Fruit fly (Drosophila melanogaster) whole organism, embryonic: ENCODE results near the gene Cby.

Experiments used
- Aef1 ChIP-seq: fragments of 200-800 bp; sonication (Bioruptor generic); IDR thresholded peaks from 3 replicates; pipeline ENCODE4 v1.3.6; 2022; ENCODE audit warnings: missing biosample characterization, missing genetic modification characterization
- Awh ChIP-seq: fragments of 200-800 bp; sonication (Bioruptor generic); IDR thresholded peaks from 2 replicates; pipeline ENCODE4, ENCODE4 v1.3.6; 2022; ENCODE audit warnings: missing biosample characterization, missing genetic modification characterization
- CG11504 ChIP-seq: fragments of 200-800 bp; sonication (Bioruptor generic); optimal IDR thresholded peaks from 3 replicates; lab custom pipeline; 2019; ENCODE audit warnings: missing biosample characterization, mild to moderate bottlenecking, missing genetic modification characterization, moderate library complexity
- CG14710 ChIP-seq: fragments of 200-800 bp; sonication (Bioruptor generic); optimal IDR thresholded peaks from 3 replicates; lab custom pipeline; 2019; ENCODE audit warnings: missing biosample characterization, mild to moderate bottlenecking, missing genetic modification characterization, moderate library complexity
- CG15073 ChIP-seq: fragments of 200-800 bp; sonication (Bioruptor generic); optimal IDR thresholded peaks from 2 replicates; lab custom pipeline; 2016; ENCODE audit warnings: missing biosample characterization, missing genetic modification characterization
- CG1647 ChIP-seq: fragments of 200-800 bp; sonication (Bioruptor generic); optimal IDR thresholded peaks from 3 replicates; lab custom pipeline; 2016; ENCODE audit warnings: missing biosample characterization, missing genetic modification characterization
- CG16779 ChIP-seq: fragments of 200-800 bp; sonication (Bioruptor generic); IDR thresholded peaks from 2 replicates; pipeline ENCODE4 v1.3.6; 2022; ENCODE audit warnings: missing biosample characterization, missing genetic modification characterization
- CG18599 ChIP-seq: fragments of 200-800 bp; sonication (Bioruptor generic); optimal IDR thresholded peaks from 3 replicates; lab custom pipeline; 2017; ENCODE audit warnings: missing biosample characterization, missing genetic modification characterization, mild to moderate bottlenecking, moderate library complexity, missing genetic modification reagents
- CG18619 ChIP-seq: fragments of 200-800 bp; sonication (Bioruptor generic); optimal IDR thresholded peaks from 3 replicates; lab custom pipeline; 2017; ENCODE audit warnings: missing biosample characterization, mild to moderate bottlenecking, missing genetic modification characterization
- CG2120 ChIP-seq: fragments of 200-800 bp; sonication (Bioruptor generic); optimal IDR thresholded peaks from 3 replicates; lab custom pipeline; 2016; ENCODE audit warnings: missing biosample characterization, missing genetic modification characterization
- CG3065 ChIP-seq: fragments of 200-800 bp; sonication (Bioruptor generic); optimal IDR thresholded peaks from 2 replicates; lab custom pipeline; 2016; ENCODE audit warnings: missing biosample characterization, missing genetic modification characterization
- CG3163 ChIP-seq: fragments of 200-800 bp; sonication (Bioruptor generic); optimal IDR thresholded peaks from 3 replicates; lab custom pipeline; 2016; ENCODE audit warnings: missing biosample characterization, missing genetic modification characterization
- CG4730 ChIP-seq: fragments of 200-800 bp; sonication (Bioruptor generic); IDR thresholded peaks from 2 replicates; pipeline ENCODE4 v1.3.6; 2022; ENCODE audit warnings: missing biosample characterization, missing genetic modification characterization
- CG6813 ChIP-seq: fragments of 200-800 bp; sonication (Bioruptor generic); optimal IDR thresholded peaks from 2 replicates; lab custom pipeline; 2017; ENCODE audit warnings: missing biosample characterization, missing genetic modification characterization, mild to moderate bottlenecking, moderate library complexity, missing genetic modification reagents
- CG7357 ChIP-seq: fragments of 200-800 bp; sonication (Bioruptor generic); IDR thresholded peaks from 3 replicates; pipeline ENCODE4 v1.3.6; 2022; ENCODE audit warnings: missing biosample characterization, missing genetic modification characterization
- CG7928 ChIP-seq: fragments of 200-800 bp; sonication (Bioruptor generic); optimal IDR thresholded peaks from 2 replicates; lab custom pipeline; 2017; ENCODE audit warnings: missing biosample characterization, mild to moderate bottlenecking, missing genetic modification characterization
- CG8944 ChIP-seq: fragments of 200-800 bp; sonication (Bioruptor generic); optimal IDR thresholded peaks from 3 replicates; lab custom pipeline; 2016; ENCODE audit warnings: missing biosample characterization, missing genetic modification characterization
- CG9797 ChIP-seq: fragments of 200-800 bp; sonication (Bioruptor generic); optimal IDR thresholded peaks from 3 replicates; lab custom pipeline; 2018; ENCODE audit warnings: missing biosample characterization, mild to moderate bottlenecking, missing genetic modification characterization
- CG9817 ChIP-seq: fragments of 200-800 bp; sonication (Bioruptor generic); optimal IDR thresholded peaks from 2 replicates; lab custom pipeline; 2018; ENCODE audit warnings: missing biosample characterization, mild to moderate bottlenecking, missing genetic modification characterization, moderate library complexity
- CG9876 ChIP-seq: fragments of 200-800 bp; sonication (Bioruptor generic); optimal IDR thresholded peaks from 2 replicates; lab custom pipeline; 2016; ENCODE audit warnings: missing biosample characterization, missing genetic modification characterization
- CoRest ChIP-seq: fragments of 200-800 bp; sonication (Bioruptor generic); optimal IDR thresholded peaks from 3 replicates; lab custom pipeline; 2018; ENCODE audit warnings: missing biosample characterization, mild to moderate bottlenecking, missing genetic modification characterization, moderate library complexity
- D19B ChIP-seq: fragments of 200-800 bp; sonication (Bioruptor generic); optimal IDR thresholded peaks from 2 replicates; lab custom pipeline; 2017; ENCODE audit warnings: missing biosample characterization, mild to moderate bottlenecking, missing genetic modification characterization
- Dip2 ChIP-seq: fragments of 200-800 bp; sonication (Bioruptor generic); IDR thresholded peaks from 2 replicates; pipeline ENCODE4 v1.3.6; 2022; ENCODE audit warnings: missing biosample characterization, missing genetic modification characterization
- Dref ChIP-seq: fragments of 200-800 bp; sonication (Bioruptor generic); IDR thresholded peaks from 2 replicates; pipeline ENCODE4 v1.3.6; 2022; ENCODE audit warnings: missing biosample characterization, missing genetic modification characterization
- Hand ChIP-seq: fragments of 200-800 bp; sonication (Bioruptor generic); optimal IDR thresholded peaks from 2 replicates; lab custom pipeline; 2017; ENCODE audit warnings: mild to moderate bottlenecking, missing biosample characterization, missing genetic modification reagents, missing genetic modification characterization
- HmgZ ChIP-seq: fragments of 200-800 bp; sonication (Bioruptor generic); optimal IDR thresholded peaks from 2 replicates; lab custom pipeline; 2018; ENCODE audit warnings: missing biosample characterization, mild to moderate bottlenecking, missing genetic modification characterization
- Hr51 ChIP-seq, 2 experiments: fragments of 200-800 bp; sonication (Bioruptor generic); optimal IDR thresholded peaks; 2 replicates in 1 of 2; 3 replicates in 1 of 2; lab custom pipeline; 2016 to 2018; ENCODE audit warnings: missing biosample characterization in 2 of 2, missing genetic modification characterization in 2 of 2, mild to moderate bottlenecking in 1 of 2, moderate library complexity in 1 of 2
- Lpt ChIP-seq: fragments of >200 bp; optimal IDR thresholded peaks from 2 replicates; lab custom pipeline; 2018; ENCODE audit warnings: missing biosample characterization, missing genetic modification characterization
- NFAT ChIP-seq: fragments of 200-800 bp; sonication (Bioruptor generic); IDR thresholded peaks from 2 replicates; pipeline ENCODE4 v1.3.6; 2022; ENCODE audit warnings: missing biosample characterization, missing genetic modification characterization
- Oaz ChIP-seq: fragments of 200-800 bp; sonication (Bioruptor generic); IDR thresholded peaks from 2 replicates; pipeline ENCODE4 v1.3.6; 2022; ENCODE audit warnings: missing biosample characterization, missing genetic modification characterization
- Sox102F ChIP-seq: fragments of 200-800 bp; sonication (Bioruptor generic); optimal IDR thresholded peaks from 2 replicates; lab custom pipeline; 2018; ENCODE audit warnings: missing biosample characterization, mild to moderate bottlenecking, missing genetic modification characterization, moderate library complexity
- Taf1 ChIP-seq: fragments of 200-800 bp; sonication (Bioruptor generic); IDR thresholded peaks from 2 replicates; pipeline ENCODE4 v1.3.6; 2022; ENCODE audit warnings: missing biosample characterization, missing genetic modification characterization
- abd-A ChIP-seq: fragments of 200-800 bp; sonication (Bioruptor generic); optimal IDR thresholded peaks from 3 replicates; lab custom pipeline; 2019; ENCODE audit warnings: missing biosample characterization, mild to moderate bottlenecking, missing genetic modification characterization, moderate library complexity
- ash1 ChIP-seq: fragments of 200-800 bp; sonication (Bioruptor generic); optimal IDR thresholded peaks from 2 replicates; lab custom pipeline; 2018; ENCODE audit warnings: missing biosample characterization, mild to moderate bottlenecking, missing genetic modification characterization
- cas ChIP-seq: fragments of 200-800 bp; sonication (Bioruptor generic); IDR thresholded peaks from 2 replicates; pipeline ENCODE4 v1.3.6; 2022; ENCODE audit warnings: missing biosample characterization, missing genetic modification characterization
- da ChIP-seq: fragments of 200-800 bp; sonication (Bioruptor generic); optimal IDR thresholded peaks from 2 replicates; lab custom pipeline; 2016; ENCODE audit warnings: missing biosample characterization, missing genetic modification characterization
- dan ChIP-seq: fragments of 200-800 bp; sonication (Bioruptor generic); IDR thresholded peaks from 2 replicates; pipeline ENCODE4 v1.3.6; 2022; ENCODE audit warnings: missing biosample characterization, missing genetic modification characterization
- lola ChIP-seq, 3 experiments: fragments of >200 bp in 2 of 3; fragments of 200-800 bp in 1 of 3; sonication (Bioruptor generic) in 1 of 3; optimal IDR thresholded peaks; 2 replicates each; lab custom pipeline; 2017 to 2019; ENCODE audit warnings: missing biosample characterization in 3 of 3, missing genetic modification characterization in 3 of 3, mild to moderate bottlenecking in 1 of 3, moderate library complexity in 1 of 3
- onecut ChIP-seq: fragments of 200-800 bp; sonication (Bioruptor generic); IDR thresholded peaks from 2 replicates; pipeline ENCODE4 v1.3.6; 2022; ENCODE audit warnings: missing biosample characterization, missing genetic modification characterization
- pfk ChIP-seq: fragments of 200-800 bp; sonication (Bioruptor generic); optimal IDR thresholded peaks from 2 replicates; lab custom pipeline; 2018; ENCODE audit warnings: missing biosample characterization, mild to moderate bottlenecking, missing genetic modification characterization, moderate library complexity
- pros ChIP-seq: fragments of 200-800 bp; sonication (Bioruptor generic); optimal IDR thresholded peaks from 3 replicates; lab custom pipeline; 2019; ENCODE audit warnings: missing biosample characterization, mild to moderate bottlenecking, missing genetic modification characterization, moderate library complexity
- sens-2 ChIP-seq: fragments of 200-800 bp; sonication (Bioruptor generic); IDR thresholded peaks from 2 replicates; pipeline ENCODE4 v1.3.6; 2022; ENCODE audit warnings: missing biosample characterization, missing genetic modification characterization
- shn ChIP-seq: fragments of 200-800 bp; sonication (Bioruptor generic); optimal IDR thresholded peaks from 3 replicates; lab custom pipeline; 2016; ENCODE audit warnings: missing biosample characterization, missing genetic modification characterization
- so ChIP-seq: fragments of 200-800 bp; sonication (Bioruptor generic); IDR thresholded peaks from 3 replicates; pipeline ENCODE4 v1.3.6; 2022; ENCODE audit warnings: missing biosample characterization, missing genetic modification characterization
- ttk ChIP-seq: fragments of 200-800 bp; sonication (Bioruptor generic); IDR thresholded peaks from 2 replicates; pipeline ENCODE4 v2.1.2; 2022; ENCODE audit warnings: missing biosample characterization, missing genetic modification characterization
- unc-4 ChIP-seq: fragments of 200-800 bp; sonication (Bioruptor generic); IDR thresholded peaks from 2 replicates; pipeline ENCODE4 v1.3.6; 2022; ENCODE audit warnings: missing biosample characterization, missing genetic modification characterization; ENCODE audit not compliant: partially characterized antibody
- z ChIP-seq: fragments of 200-800 bp; sonication (Bioruptor generic); IDR thresholded peaks from 3 replicates; pipeline ENCODE4 v1.3.6; 2022; ENCODE audit warnings: missing biosample characterization, missing genetic modification characterization
- zen2 ChIP-seq: fragments of 200-800 bp; sonication (Bioruptor generic); IDR thresholded peaks from 3 replicates; pipeline ENCODE4 v1.3.6; 2022; ENCODE audit warnings: missing biosample characterization, missing genetic modification characterization; ENCODE audit not compliant: partially characterized antibody
- zfh2 ChIP-seq: fragments of 200-800 bp; sonication (Bioruptor generic); optimal IDR thresholded peaks from 2 replicates; lab custom pipeline; 2016; ENCODE audit warnings: missing biosample characterization, missing genetic modification characterization

Cby gene

DNA sequence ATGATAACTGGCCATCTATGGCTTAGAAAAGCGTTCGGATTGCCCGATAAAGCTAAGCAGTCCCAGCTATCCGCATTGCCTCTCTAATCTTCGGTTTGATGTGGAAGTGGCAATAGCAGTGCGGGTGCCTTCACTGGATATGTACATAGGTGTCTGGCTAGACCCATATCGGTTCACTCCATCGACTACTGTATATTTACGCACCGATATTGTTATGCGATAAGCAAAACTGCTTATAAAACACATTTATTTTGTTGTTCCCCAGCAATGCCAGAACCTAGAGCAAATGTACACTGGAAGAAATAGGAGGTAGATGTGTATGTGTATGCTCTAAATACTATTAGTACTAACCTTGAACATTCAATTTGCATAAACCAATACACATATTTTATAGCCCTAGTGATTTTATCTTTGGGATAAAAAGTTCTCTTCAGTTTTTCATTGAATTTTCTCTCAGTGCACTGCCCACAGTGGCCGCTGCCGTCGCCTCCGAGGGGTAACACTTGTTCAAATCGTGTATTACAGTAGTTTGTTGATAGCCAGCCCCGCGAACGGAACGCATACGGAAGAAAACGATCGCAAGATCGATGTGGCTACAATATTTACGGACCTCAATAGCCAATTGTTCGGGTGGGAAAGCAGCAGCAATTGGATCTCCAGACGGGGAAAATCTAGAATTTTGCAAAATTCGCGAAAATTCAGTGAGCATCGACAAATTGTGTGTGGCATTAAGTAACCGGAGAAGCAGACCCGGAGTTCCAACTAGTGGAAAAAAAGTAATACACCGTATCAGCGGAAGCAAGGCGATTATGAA is 2.6 kb downstream of the Cby start, which contains the start of gene CG31431 (continued):
- TF ChIP-seq CG18619 (peak; percentile 95), CG1647 (peak; percentile 95), CG3065 (peak; percentile 92), CG7928 (GFP tag; lab: Kevin White, UChicago) (peak; percentile 80), Dip2 (GFP tag; lab: Robert Waterston, UW) (peak; percentile 70; the same call in 1 of the 2 replicates), pfk (GFP tag; lab: Kevin White, UChicago) (peak; percentile 45), lola (GFP tag; optimal IDR thresholded peaks at IDR 0.05; lab: Kevin White, UChicago) (peak in 1 of 3 experiments; percentile 91), CG9876 (peak; percentile 94), CG15073 (GFP tag; lab: Kevin White, UChicago) (peak; percentile 78), pros (peak; percentile 67), CG4730 (GFP tag; lab: Robert Waterston, UW) (peak; percentile 95), unc-4 (GFP tag; lab: Robert Waterston, UW) (no peak), CG11504 (peak; percentile 96), CoRest (tag; lab: Kevin White, UChicago) (peak; percentile 97), CG9797 (GFP tag; lab: Kevin White, UChicago) (peak; percentile 13), Dref (GFP tag; lab: Robert Waterston, UW) (peak; percentile 43; the same call in 1 of the 2 replicates), CG3163 (GFP tag; lab: Kevin White, UChicago) (peak; percentile 88), z (GFP tag; lab: Robert Waterston, UW) (peak; percentile 72; the same call in 2 of the 3 replicates), zen2 (GFP tag; lab: Robert Waterston, UW) (no peak), zfh2 (peak; percentile 97), sens-2 (peak; percentile 93), ash1 (GFP tag; lab: Kevin White, UChicago) (peak; percentile 88), cas (GFP tag; lab: Robert Waterston, UW) (peak; percentile 96), Oaz (GFP tag; lab: Robert Waterston, UW) (peak; percentile 95), abd-A (tag; lab: Kevin White, UChicago) (peak; percentile 71), Hr51 (GFP tag; optimal IDR thresholded peaks at IDR 0.05; lab: Kevin White, UChicago) (peak; percentile 95 to 96), CG6813 (GFP tag; lab: Kevin White, UChicago) (peak; percentile 98), D19B (peak; percentile 97), Hand (GFP tag; lab: Kevin White, UChicago) (peak; percentile 96), CG16779 (GFP tag; lab: Robert Waterston, UW) (peak; percentile 96), CG14710 (tag; lab: Kevin White, UChicago) (peak; percentile 97), CG7357 (peak; percentile 93), Sox102F (GFP tag; lab: Kevin White, UChicago) (peak; percentile 96), CG8944 (GFP tag; lab: Kevin White, UChicago) (peak; percentile 98), HmgZ (peak; percentile 98), da (GFP tag; lab: Kevin White, UChicago) (peak; percentile 93), dan (peak; percentile 88), so (GFP tag; lab: Robert Waterston, UW) (peak; percentile 97), NFAT (GFP tag; lab: Robert Waterston, UW) (peak; percentile 97), CG18599 (peak; percentile 99), onecut (GFP tag; lab: Robert Waterston, UW) (peak; percentile 93), Lpt (GFP tag; lab: Kevin White, UChicago) (no peak), Taf1 (peak; percentile 97), CG9817 (tag; lab: Kevin White, UChicago) (peak; percentile 97), Awh (GFP tag; lab: Robert Waterston, UW) (peak; percentile 95), ttk (GFP tag; lab: Robert Waterston, UW) (peak; percentile 96), CG2120 (peak; percentile 99), shn (GFP tag; lab: Kevin White, UChicago) (peak; percentile 94), Aef1 (GFP tag; lab: Robert Waterston, UW) (peak; percentile 97)
